Worm (Caenorhabditis elegans) whole organism, late embryonic: ENCODE results near the gene C01G10.1.
A peak's percentile ranks its signal among the peaks of the same experiment; 100 is the strongest.

Source experiments
- C08G9.2 ChIP-seq: sonication (generic microtip); optimal IDR thresholded peaks from 2 replicates; lab custom pipeline; 2016; ENCODE audit warnings: mild to moderate bottlenecking, missing genetic modification characterization, moderate library complexity, missing compliant biosample characterization
- C38D4.7 ChIP-seq: fragments of 200-800 bp; sonication (Bioruptor generic); optimal IDR thresholded peaks from 2 replicates; lab custom pipeline; 2018; ENCODE audit warnings: mild to moderate bottlenecking, missing genetic modification characterization, moderate library complexity, missing compliant biosample characterization
- F13H6.1 ChIP-seq: sonication (generic microtip); optimal IDR thresholded peaks from 2 replicates; lab custom pipeline; 2016; ENCODE audit warnings: missing genetic modification characterization, missing compliant biosample characterization
- K02D7.2 ChIP-seq: sonication (generic microtip); optimal IDR thresholded peaks from 2 replicates; lab custom pipeline; 2017; ENCODE audit warnings: mild to moderate bottlenecking, missing genetic modification characterization, missing compliant biosample characterization
- K09A11.1 ChIP-seq: sonication (generic microtip); optimal IDR thresholded peaks from 2 replicates; lab custom pipeline; 2017; ENCODE audit warnings: antibody characterized with exemption, mild to moderate bottlenecking, missing genetic modification characterization, missing compliant biosample characterization; ENCODE audit not compliant: insufficient read depth
- ahr-1 ChIP-seq: sonication (generic microtip); optimal IDR thresholded peaks from 2 replicates; lab custom pipeline; 2016; ENCODE audit warnings: missing genetic modification characterization, missing compliant biosample characterization
- ama-1 ChIP-seq: fragments of 150-350 bp; optimal IDR thresholded peaks from 2 replicates; lab custom pipeline; 2014
- ceh-14 ChIP-seq: sonication (generic microtip); optimal IDR thresholded peaks from 2 replicates; lab custom pipeline; 2016; ENCODE audit warnings: missing genotype, missing genetic modification characterization, missing compliant biosample characterization
- ceh-19 ChIP-seq: fragments of 200-800 bp; sonication (Bioruptor generic); optimal IDR thresholded peaks from 2 replicates; lab custom pipeline; 2018; ENCODE audit warnings: mild to moderate bottlenecking, missing genetic modification characterization, missing compliant biosample characterization
- ceh-2 ChIP-seq: sonication (generic microtip); optimal IDR thresholded peaks from 2 replicates; lab custom pipeline; 2016; ENCODE audit warnings: missing genotype, missing genetic modification characterization, missing compliant biosample characterization
- ceh-30 ChIP-seq: fragments of 150-350 bp; optimal IDR thresholded peaks from 2 replicates; lab custom pipeline; 2014; ENCODE audit warnings: missing biosample characterization, missing genetic modification characterization
- ceh-31 ChIP-seq: sonication (generic microtip); optimal IDR thresholded peaks from 2 replicates; lab custom pipeline; 2016; ENCODE audit warnings: missing genetic modification characterization, missing compliant biosample characterization
- ceh-34 ChIP-seq: sonication (generic microtip); optimal IDR thresholded peaks from 2 replicates; lab custom pipeline; 2016; ENCODE audit warnings: mild to moderate bottlenecking, missing genetic modification characterization, missing compliant biosample characterization
- ceh-45 ChIP-seq: fragments of 200-800 bp; sonication (Bioruptor generic); IDR thresholded peaks from 2 replicates; pipeline ENCODE4 v1.3.6; 2022; ENCODE audit warnings: missing genetic modification reagents, missing genetic modification characterization, missing compliant biosample characterization
- ceh-6 ChIP-seq: fragments of 200-800 bp; sonication (Bioruptor generic); optimal IDR thresholded peaks from 2 replicates; lab custom pipeline; 2018; ENCODE audit warnings: mild to moderate bottlenecking, missing genetic modification characterization, missing compliant biosample characterization
- ceh-9 ChIP-seq: sonication (generic microtip); optimal IDR thresholded peaks from 2 replicates; lab custom pipeline; 2016; ENCODE audit warnings: mild to moderate bottlenecking, missing genetic modification characterization, inconsistent platforms, missing compliant biosample characterization
- che-1 ChIP-seq: sonication (generic microtip); optimal IDR thresholded peaks from 2 replicates; lab custom pipeline; 2016; ENCODE audit warnings: mild to moderate bottlenecking, missing genetic modification characterization, missing compliant biosample characterization
- elt-2 ChIP-seq: sonication (generic microtip); optimal IDR thresholded peaks from 2 replicates; lab custom pipeline; 2016; ENCODE audit warnings: missing genetic modification reagents, missing genetic modification characterization, missing compliant biosample characterization
- elt-4 ChIP-seq: sonication (generic microtip); optimal IDR thresholded peaks from 2 replicates; lab custom pipeline; 2016; ENCODE audit warnings: missing genetic modification characterization, missing compliant biosample characterization
- ets-4 ChIP-seq: sonication (generic microtip); optimal IDR thresholded peaks from 2 replicates; lab custom pipeline; 2016; ENCODE audit warnings: missing genetic modification characterization, missing compliant biosample characterization
- eyg-1 ChIP-seq: sonication (generic microtip); optimal IDR thresholded peaks from 2 replicates; lab custom pipeline; 2016; ENCODE audit warnings: missing genotype, missing genetic modification characterization, missing compliant biosample characterization
- fax-1 ChIP-seq: sonication (generic microtip); optimal IDR thresholded peaks from 2 replicates; lab custom pipeline; 2016; ENCODE audit warnings: missing genotype, missing genetic modification characterization, missing compliant biosample characterization
- fkh-10 ChIP-seq: fragments of 150-350 bp; optimal IDR thresholded peaks from 2 replicates; lab custom pipeline; 2014; ENCODE audit warnings: missing biosample characterization, missing genetic modification reagents, missing genetic modification characterization
- fkh-6 ChIP-seq: sonication (generic microtip); optimal IDR thresholded peaks from 2 replicates; lab custom pipeline; 2016; ENCODE audit warnings: missing genetic modification characterization, missing compliant biosample characterization
- hlh-13 ChIP-seq: fragments of 200-800 bp; sonication (Bioruptor generic); optimal IDR thresholded peaks from 2 replicates; lab custom pipeline; 2018; ENCODE audit warnings: mild to moderate bottlenecking, missing genetic modification characterization, missing compliant biosample characterization
- hlh-8 ChIP-seq: sonication (generic microtip); optimal IDR thresholded peaks from 2 replicates; lab custom pipeline; 2016; ENCODE audit warnings: missing genotype, missing genetic modification characterization, missing compliant biosample characterization
- lim-6 ChIP-seq: sonication (generic microtip); optimal IDR thresholded peaks from 2 replicates; lab custom pipeline; 2016; ENCODE audit warnings: missing genetic modification characterization, missing compliant biosample characterization
- nfya-1 ChIP-seq: sonication (generic microtip); optimal IDR thresholded peaks from 2 replicates; lab custom pipeline; 2017; ENCODE audit warnings: missing genetic modification characterization, mild to moderate bottlenecking, missing compliant biosample characterization, antibody characterized with exemption, moderate library complexity
- nhr-232 ChIP-seq: sonication (generic microtip); optimal IDR thresholded peaks from 2 replicates; lab custom pipeline; 2016; ENCODE audit warnings: missing genetic modification characterization, missing compliant biosample characterization
- odd-2 ChIP-seq: sonication (generic microtip); optimal IDR thresholded peaks from 2 replicates; lab custom pipeline; 2017; ENCODE audit warnings: antibody characterized with exemption, mild to moderate bottlenecking, missing genetic modification characterization, missing compliant biosample characterization
- pat-9 ChIP-seq: fragments of 200-800 bp; sonication (Bioruptor generic); optimal IDR thresholded peaks from 2 replicates; lab custom pipeline; 2018; ENCODE audit warnings: mild to moderate bottlenecking, missing genetic modification characterization, moderate library complexity, missing compliant biosample characterization
- pax-1 ChIP-seq: fragments of 150-350 bp; optimal IDR thresholded peaks from 2 replicates; lab custom pipeline; 2014; ENCODE audit warnings: missing biosample characterization, missing genetic modification characterization
- pha-4 ChIP-seq: fragments of 150-350 bp; optimal IDR thresholded peaks from 2 replicates; lab custom pipeline; 2018; ENCODE audit warnings: missing biosample characterization, missing genetic modification reagents, missing genetic modification characterization
- pqm-1 ChIP-seq: sonication (generic microtip); optimal IDR thresholded peaks from 2 replicates; lab custom pipeline; 2016; ENCODE audit warnings: missing genetic modification characterization, missing compliant biosample characterization
- pros-1 ChIP-seq: fragments of 150-350 bp; optimal IDR thresholded peaks from 2 replicates; lab custom pipeline; 2014; ENCODE audit warnings: missing biosample characterization, missing genetic modification reagents, missing genetic modification characterization
- rnt-1 ChIP-seq: sonication (generic microtip); optimal IDR thresholded peaks from 2 replicates; lab custom pipeline; 2016; ENCODE audit warnings: missing genetic modification characterization, missing compliant biosample characterization
- sox-4 ChIP-seq: sonication (generic microtip); optimal IDR thresholded peaks from 2 replicates; lab custom pipeline; 2017; ENCODE audit warnings: mild to moderate bottlenecking, missing genetic modification characterization, inconsistent platforms, missing compliant biosample characterization
- tbx-2 ChIP-seq: sonication (generic microtip); optimal IDR thresholded peaks from 2 replicates; lab custom pipeline; 2016; ENCODE audit warnings: missing genetic modification characterization, missing compliant biosample characterization
- ttx-3 ChIP-seq: sonication (generic microtip); optimal IDR thresholded peaks from 2 replicates; lab custom pipeline; 2016; ENCODE audit warnings: missing genetic modification reagents, missing genetic modification characterization, missing compliant biosample characterization
- unc-3 ChIP-seq, 2 experiments: fragments of 200-800 bp in 1 of 2; sonication (Bioruptor generic) in 1 of 2; sonication (generic microtip) in 1 of 2; conservative IDR thresholded peaks in 1 of 2; optimal IDR thresholded peaks in 1 of 2; 2 replicates each; pipeline versions ENCODE4 v1.3.6 to Lab custom; 2016 to 2022; ENCODE audit warnings: missing compliant biosample characterization in 2 of 2, missing genetic modification characterization in 2 of 2, missing genetic modification reagents in 1 of 2
- unc-42 ChIP-seq: sonication (generic microtip); optimal IDR thresholded peaks from 2 replicates; lab custom pipeline; 2016; ENCODE audit warnings: missing genotype, missing genetic modification characterization, missing compliant biosample characterization
- unc-55 ChIP-seq: sonication (generic microtip); optimal IDR thresholded peaks from 2 replicates; lab custom pipeline; 2017; ENCODE audit warnings: missing biosample characterization, missing genetic modification reagents, missing genetic modification characterization
- unc-86 ChIP-seq: sonication (generic microtip); optimal IDR thresholded peaks from 2 replicates; lab custom pipeline; 2016; ENCODE audit warnings: missing genetic modification characterization, missing compliant biosample characterization
- zip-5 ChIP-seq: sonication (generic microtip); optimal IDR thresholded peaks from 2 replicates; lab custom pipeline; 2016; ENCODE audit warnings: missing genetic modification characterization, missing compliant biosample characterization

C01G10.1 gene

DNA sequence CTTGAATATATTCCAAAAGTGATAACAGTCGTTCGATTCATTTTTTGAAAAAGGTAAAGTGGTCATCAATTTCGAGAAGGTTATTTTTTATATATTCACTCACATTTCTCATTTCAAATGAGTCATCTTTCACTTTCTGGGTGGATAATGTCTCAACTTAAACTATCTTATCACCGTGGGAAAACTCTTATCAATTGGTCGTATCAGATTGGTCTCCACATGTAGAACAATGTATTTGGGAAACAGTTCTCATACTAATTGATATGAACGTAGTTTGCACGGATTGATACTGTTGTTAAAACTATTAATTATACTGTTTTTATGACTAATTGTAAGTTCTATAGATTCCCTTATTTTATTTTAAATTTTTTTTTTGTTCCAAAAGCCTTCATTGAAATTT, 34.3 kb downstream of the C01G10.1 start:
- TF ChIP-seq ceh-45 (no peak), elt-2 (tag; lab: Kevin White, UChicago) (peak; percentile 92), pax-1 (tag; lab: Kevin White, UChicago) (no peak)

DNA sequence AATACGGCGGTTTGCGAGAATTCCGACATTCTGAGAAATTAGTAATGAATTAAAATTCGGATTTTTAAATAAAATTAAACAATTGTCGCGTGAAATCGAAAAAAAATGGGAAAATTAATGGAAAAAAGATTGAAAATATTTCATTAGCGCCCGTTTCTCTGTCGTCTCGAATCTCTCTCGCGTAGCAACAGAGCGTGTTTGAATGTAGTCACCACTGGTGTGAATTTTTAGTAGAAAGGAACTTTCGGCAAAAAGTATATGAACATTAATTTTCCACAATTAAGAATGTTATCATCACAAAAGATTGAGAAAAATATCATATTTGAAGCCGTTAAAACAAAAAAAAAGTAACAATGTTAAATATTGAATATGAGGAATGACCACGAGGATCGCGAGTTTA, 37.2 kb downstream of the C01G10.1 start, which contains the start of gene aipl-1:
aipl-1 (minus strand) TSS at position 30 of the 400 bp plus-strand sequence.
- TF ChIP-seq lim-6 (tag; lab: Kevin White, UChicago): peak; percentile 8
- no peak for TF ChIP-seq pax-1 (tag; lab: Kevin White, UChicago)
- peak; percentile 35 for TF ChIP-seq nfya-1 (tag; lab: Kevin White, UChicago)
- peak; percentile 88 for TF ChIP-seq unc-42 (tag; lab: Kevin White, UChicago)
- TF ChIP-seq hlh-13: no peak
- TF ChIP-seq ama-1 (lab: Kevin White, UChicago): no peak
- TF ChIP-seq elt-2 (tag; lab: Kevin White, UChicago): peak; percentile 20
- peak; percentile 63 for TF ChIP-seq ceh-14 (tag; lab: Kevin White, UChicago)
- peak; percentile 24 for TF ChIP-seq ets-4 (tag; lab: Kevin White, UChicago)
- TF ChIP-seq ceh-19 (GFP tag; lab: Kevin White, UChicago): no peak
- no peak for TF ChIP-seq ttx-3 (tag; lab: Kevin White, UChicago)
- TF ChIP-seq ceh-31 (tag; lab: Kevin White, UChicago): peak; percentile 91
- no peak for TF ChIP-seq ceh-30 (tag; lab: Kevin White, UChicago)
- no peak for TF ChIP-seq pros-1 (tag; lab: Kevin White, UChicago)
- TF ChIP-seq pha-4 (tag; lab: Kevin White, UChicago): no peak
- no peak for TF ChIP-seq ceh-45
- TF ChIP-seq fax-1: peak; percentile 36
- no peak for TF ChIP-seq pat-9 (tag; lab: Kevin White, UChicago)
- TF ChIP-seq sox-4 (tag; lab: Kevin White, UChicago): no peak
- TF ChIP-seq zip-5: peak; percentile 11
- TF ChIP-seq unc-86 (tag; lab: Kevin White, UChicago): no peak
- TF ChIP-seq F13H6.1 (tag; lab: Kevin White, UChicago): no peak
- TF ChIP-seq nhr-232: no peak
- TF ChIP-seq ahr-1 (tag; lab: Kevin White, UChicago): peak; percentile 38
- peak; percentile 53 for TF ChIP-seq C08G9.2 (tag; lab: Kevin White, UChicago)
- TF ChIP-seq ceh-9 (tag; lab: Kevin White, UChicago): no peak
- TF ChIP-seq K02D7.2 (tag; lab: Kevin White, UChicago): no peak
- peak; percentile 78 for TF ChIP-seq tbx-2
- TF ChIP-seq che-1 (tag; lab: Kevin White, UChicago): no peak
- TF ChIP-seq ceh-6 (GFP tag; lab: Kevin White, UChicago): no peak
- TF ChIP-seq pqm-1 (tag; lab: Kevin White, UChicago): peak; percentile 41
- TF ChIP-seq ceh-2: peak; percentile 62
- peak; percentile 47 for TF ChIP-seq rnt-1
- no peak for TF ChIP-seq fkh-6
- peak; percentile 7 for TF ChIP-seq unc-55
- no peak for TF ChIP-seq K09A11.1 (tag; lab: Kevin White, UChicago)
- TF ChIP-seq unc-3 (GFP tag; conservative IDR thresholded peaks at IDR 0.05; lab: Robert Waterston, UW): no peak
- TF ChIP-seq unc-3 (tag; optimal IDR thresholded peaks at IDR 0.05; lab: Kevin White, UChicago): peak; percentile 19
- peak; percentile 10 for TF ChIP-seq ceh-34 (tag; lab: Kevin White, UChicago)
- TF ChIP-seq eyg-1 (tag; lab: Kevin White, UChicago): no peak

DNA sequence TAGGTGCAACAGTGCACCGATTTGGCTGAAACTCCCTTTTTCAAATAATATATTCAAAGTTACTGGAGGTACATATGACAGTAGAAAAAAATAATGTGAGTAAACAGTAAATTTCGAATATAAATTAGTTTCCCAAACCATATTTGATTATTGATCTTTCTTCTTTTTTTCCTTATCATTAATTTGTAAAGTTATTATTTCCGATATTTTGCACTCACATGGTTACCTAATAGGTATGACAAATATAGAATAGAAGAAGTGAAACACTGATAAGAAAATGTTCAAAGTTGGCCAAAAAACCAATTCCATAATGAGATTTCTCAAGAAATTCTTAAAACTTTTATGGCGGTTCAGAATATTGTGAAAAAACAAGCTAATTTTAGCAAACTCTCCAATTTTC, 40.3 kb downstream of the C01G10.1 start:
- TF ChIP-seq unc-3 (GFP tag; conservative IDR thresholded peaks at IDR 0.05; lab: Robert Waterston, UW) (no peak), unc-3 (tag; optimal IDR thresholded peaks at IDR 0.05; lab: Kevin White, UChicago) (no peak), odd-2 (tag; lab: Kevin White, UChicago) (no peak), hlh-8 (tag; lab: Kevin White, UChicago) (no peak), fkh-10 (GFP tag; lab: Kevin White, UChicago) (no peak), pax-1 (tag; lab: Kevin White, UChicago) (no peak), K02D7.2 (tag; lab: Kevin White, UChicago) (no peak), elt-4 (tag; lab: Kevin White, UChicago) (no peak), C38D4.7 (GFP tag; lab: Kevin White, UChicago) (no peak), lim-6 (tag; lab: Kevin White, UChicago) (no peak), ceh-30 (tag; lab: Kevin White, UChicago) (no peak), unc-86 (tag; lab: Kevin White, UChicago) (no peak), elt-2 (tag; lab: Kevin White, UChicago) (no peak)
